Worm (Caenorhabditis elegans) whole organism, L4/young adult: Measurements from ENCODE around the gene F52H2.15.

ENCODE experiments used
- W03F9.2 ChIP-seq: fragments of 150-350 bp; optimal IDR thresholded peaks from 2 replicates; lab custom pipeline; 2014; ENCODE audit warnings: missing biosample characterization, missing genetic modification characterization
- dao-5 ChIP-seq: sonication (generic microtip); optimal IDR thresholded peaks from 2 replicates; lab custom pipeline; 2016; ENCODE audit warnings: missing genotype, missing genetic modification characterization, moderate library complexity, missing compliant biosample characterization
- him-1 ChIP-seq: sonication (generic microtip); optimal IDR thresholded peaks from 2 replicates; lab custom pipeline; 2016; ENCODE audit warnings: missing genotype, missing genetic modification reagents, missing genetic modification characterization, missing compliant biosample characterization

ce11 chrX:2581828-2582589 lies 16.9 kb downstream of the F52H2.15 start:
- TF ChIP-seq dao-5 (tag; lab: Kevin White, UChicago) (no peak), him-1 (tag; lab: Kevin White, UChicago) (no peak), W03F9.2 (no peak)
